Fruit fly (Drosophila melanogaster) S2 (cell line): ENCODE measurements around the gene CG3581.

Experiments used
- CG8478 ChIP-seq: fragments of >200 bp; optimal IDR thresholded peaks from 2 replicates; lab custom pipeline; 2018
- CTCF ChIP-seq, 2 experiments: fragments of >200 bp; optimal IDR thresholded peaks; 2 replicates each; lab custom pipeline; 2018

DNA sequence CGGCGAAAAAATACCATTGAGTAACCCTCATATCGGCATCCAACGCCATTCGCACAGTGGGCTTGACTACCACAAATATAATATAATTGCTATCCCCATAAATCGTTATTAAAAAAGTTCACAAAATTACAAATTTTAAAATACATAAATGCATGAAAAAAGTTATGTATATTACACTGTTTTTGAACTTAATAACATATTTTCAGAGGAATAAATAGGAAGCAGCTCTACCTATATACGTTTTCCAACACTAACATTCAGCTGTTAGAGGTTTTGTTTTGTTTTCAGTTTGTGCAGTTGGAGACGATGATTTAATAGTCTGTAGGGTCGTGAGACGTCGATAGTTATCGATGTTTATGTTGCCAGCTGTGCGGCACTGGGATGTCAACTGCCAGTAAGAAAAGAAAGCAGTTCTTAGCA, 28.5 kb upstream of the CG3581 start, which contains the start of the genes Ino80 and Aptx:
- TF ChIP-seq CG8478 (lab: Kevin White, UChicago) (no peak), CTCF (optimal IDR thresholded peaks at IDR 0.05; lab: Kevin White, UChicago) (no peak)
